Worm (Caenorhabditis elegans) whole organism, L3 larva: ENCODE results near the gene Y32F6B.1.

Experiments
- mdl-1 ChIP-seq: fragments of 150-350 bp; optimal IDR thresholded peaks from 2 replicates; lab custom pipeline; 2014; ENCODE audit warnings: missing biosample characterization, missing genetic modification characterization
- mml-1 ChIP-seq: fragments of 150-350 bp; sonication (generic microtip); optimal IDR thresholded peaks from 3 replicates; lab custom pipeline; 2014; ENCODE audit warnings: missing biosample characterization, missing genetic modification characterization
- nhr-12 ChIP-seq: fragments of 150-350 bp; optimal IDR thresholded peaks from 2 replicates; lab custom pipeline; 2014; ENCODE audit warnings: missing biosample characterization, missing genetic modification characterization
- nhr-28 ChIP-seq: fragments of 150-350 bp; optimal IDR thresholded peaks from 2 replicates; lab custom pipeline; 2014; ENCODE audit warnings: missing biosample characterization, missing genetic modification characterization
- nhr-77 ChIP-seq: fragments of 150-350 bp; optimal IDR thresholded peaks from 2 replicates; lab custom pipeline; 2014; ENCODE audit warnings: missing biosample characterization, missing genetic modification characterization

DNA sequence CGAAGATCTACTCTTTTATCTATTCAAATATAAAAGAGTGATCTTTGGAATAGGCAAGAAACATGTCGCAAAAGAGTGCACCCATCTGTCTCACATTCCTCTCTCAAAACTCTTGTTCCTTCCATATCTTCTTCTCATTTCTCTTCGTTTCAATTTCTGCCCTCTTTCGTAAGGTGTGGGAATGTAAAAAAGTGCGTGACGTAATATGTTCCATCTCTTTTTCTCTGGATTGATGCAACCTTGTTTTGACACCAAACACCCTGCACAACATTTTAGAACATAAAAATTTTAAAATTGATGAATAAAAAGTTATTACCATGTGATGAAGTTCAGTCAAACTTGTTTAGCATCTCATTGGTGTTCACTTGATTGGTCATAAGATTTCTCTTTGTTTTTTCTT lies 17.4 kb downstream of the Y32F6B.1 start:
- no peak for TF ChIP-seq nhr-77 (tag; lab: Kevin White, UChicago)
- no peak for TF ChIP-seq mdl-1 (tag; lab: Kevin White, UChicago)
- TF ChIP-seq mml-1 (tag; lab: Kevin White, UChicago), result no peak
- TF ChIP-seq nhr-12 (tag; lab: Kevin White, UChicago), result no peak
- no peak for TF ChIP-seq nhr-28 (tag; lab: Kevin White, UChicago)
